Worm (Caenorhabditis elegans): ENCODE measurements around the gene clec-128.

ce11 chrII:3560592-3560991 lies 10.2 kb downstream of the clec-128 start, which contains the start of gene W10G11.1:
- no peak for TF ChIP-seq egrh-3 (GFP tag; IDR thresholded peaks at IDR 0.05)
- TF ChIP-seq lsl-1 (GFP tag; optimal IDR thresholded peaks at IDR 0.05), result no peak
- TF ChIP-seq let-607 (tag; optimal IDR thresholded peaks at IDR 0.05), result no peak
- no peak for TF ChIP-seq ZK185.1 (tag; optimal IDR thresholded peaks at IDR 0.05; ENCODE audit: poor library complexity, severe bottlenecking)
- TF ChIP-seq mel-28 (tag; optimal IDR thresholded peaks at IDR 0.05; ENCODE audit: borderline replicate concordance), result no peak
- no peak for TF ChIP-seq efl-1 (GFP tag; optimal IDR thresholded peaks at IDR 0.05)
- no peak for TF ChIP-seq akir-1 (GFP tag; optimal IDR thresholded peaks at IDR 0.05)
- no peak for TF ChIP-seq F57A8.1 (GFP tag; optimal IDR thresholded peaks at IDR 0.05)
- no peak for TF ChIP-seq unc-62 (GFP tag; optimal IDR thresholded peaks at IDR 0.05)
